Worm (Caenorhabditis elegans) whole organism, L4 larva: ENCODE results near the gene W01A11.7.

Source experiments
- F44E2.7 ChIP-seq: fragments of 200-800 bp; sonication (Bioruptor generic); IDR thresholded peaks from 2 replicates; pipeline ENCODE4 v2.1.2; 2022; ENCODE audit warnings: missing genetic modification characterization, missing compliant biosample characterization
- T26A8.4 ChIP-seq: fragments of 200-800 bp; sonication (Bioruptor generic); IDR thresholded peaks from 2 replicates; pipeline ENCODE4 v1.3.6; 2022; ENCODE audit warnings: missing genetic modification characterization, missing compliant biosample characterization
- Y5F2A.4 ChIP-seq: fragments of 200-800 bp; sonication (Bioruptor generic); optimal IDR thresholded peaks from 2 replicates; lab custom pipeline; 2018; ENCODE audit warnings: mild to moderate bottlenecking, missing genetic modification characterization, missing compliant biosample characterization
- ZK337.2 ChIP-seq: fragments of 200-800 bp; sonication (Bioruptor generic); IDR thresholded peaks from 2 replicates; pipeline ENCODE4 v1.3.6; 2022; ENCODE audit warnings: missing genetic modification reagents, missing genetic modification characterization, missing compliant biosample characterization
- ama-1 ChIP-seq: fragments of 150-350 bp; optimal IDR thresholded peaks from 2 replicates; lab custom pipeline; 2014; ENCODE audit warnings: inconsistent platforms, mixed read lengths
- arid-1 ChIP-seq: fragments of 200-800 bp; sonication (Bioruptor generic); conservative IDR thresholded peaks from 2 replicates; pipeline ENCODE4 v1.3.6; 2022; ENCODE audit warnings: missing genetic modification reagents, missing genetic modification characterization, missing compliant biosample characterization
- attf-4 ChIP-seq: sonication (generic microtip); optimal IDR thresholded peaks from 3 replicates; lab custom pipeline; 2017; ENCODE audit warnings: missing biosample characterization, missing genetic modification characterization
- ceh-62 ChIP-seq: sonication (generic microtip); optimal IDR thresholded peaks from 2 replicates; lab custom pipeline; 2017; ENCODE audit warnings: missing biosample characterization, missing genetic modification characterization
- ceh-82 ChIP-seq: sonication (generic microtip); optimal IDR thresholded peaks from 2 replicates; lab custom pipeline; 2017; ENCODE audit warnings: missing biosample characterization, missing genetic modification characterization
- ctbp-1 ChIP-seq: fragments of 200-800 bp; sonication (Bioruptor generic); IDR thresholded peaks from 2 replicates; pipeline ENCODE4 v1.3.6; 2022; ENCODE audit warnings: missing genetic modification reagents, missing genetic modification characterization, missing compliant biosample characterization
- daf-16 ChIP-seq, 3 experiments: sonication (generic microtip); optimal IDR thresholded peaks; 2 replicates each; lab custom pipeline; 2016 to 2017; ENCODE audit warnings: missing genetic modification characterization in 3 of 3, missing genetic modification reagents in 3 of 3, mild to moderate bottlenecking in 2 of 3, missing compliant biosample characterization in 2 of 3, missing biosample characterization in 1 of 3, moderate library complexity in 1 of 3
- daf-8 ChIP-seq: fragments of 200-800 bp; sonication (Bioruptor generic); IDR thresholded peaks from 2 replicates; pipeline ENCODE4 v1.3.6; 2022; ENCODE audit warnings: missing genetic modification characterization, missing compliant biosample characterization
- dmd-6 ChIP-seq: fragments of 200-800 bp; sonication (Bioruptor generic); IDR thresholded peaks from 2 replicates; pipeline ENCODE4 v1.3.6; 2022; ENCODE audit warnings: missing genetic modification reagents, missing genetic modification characterization, missing compliant biosample characterization
- dmd-9 ChIP-seq: fragments of 200-800 bp; sonication (Bioruptor generic); IDR thresholded peaks from 2 replicates; pipeline ENCODE4 v1.3.6; 2022; ENCODE audit warnings: missing genetic modification reagents, missing genetic modification characterization, missing compliant biosample characterization
- duxl-1 ChIP-seq: sonication (generic microtip); optimal IDR thresholded peaks from 2 replicates; lab custom pipeline; 2016; ENCODE audit warnings: mild to moderate bottlenecking, missing genetic modification characterization, moderate library complexity, missing compliant biosample characterization; ENCODE audit not compliant: poor library complexity
- dve-1 ChIP-seq: sonication (generic microtip); optimal IDR thresholded peaks from 2 replicates; lab custom pipeline; 2017; ENCODE audit warnings: antibody characterized with exemption, mild to moderate bottlenecking, missing genetic modification characterization, missing compliant biosample characterization; ENCODE audit not compliant: insufficient read depth
- egl-43 ChIP-seq: fragments of 200-800 bp; sonication (Bioruptor generic); IDR thresholded peaks from 2 replicates; pipeline ENCODE4 v1.3.6; 2022; ENCODE audit warnings: missing genetic modification reagents, missing genetic modification characterization, missing compliant biosample characterization
- hlh-30 ChIP-seq: sonication (generic microtip); optimal IDR thresholded peaks from 2 replicates; lab custom pipeline; 2017; ENCODE audit warnings: antibody characterized with exemption, mild to moderate bottlenecking, missing genetic modification characterization, missing compliant biosample characterization; ENCODE audit not compliant: insufficient read depth
- jun-1 ChIP-seq: fragments of 150-350 bp; optimal IDR thresholded peaks from 2 replicates; lab custom pipeline; 2014; ENCODE audit warnings: missing biosample characterization, missing genetic modification reagents, missing genetic modification characterization
- lin-1 ChIP-seq: fragments of 200-800 bp; sonication (Bioruptor generic); IDR thresholded peaks from 2 replicates; pipeline ENCODE4 v1.3.6; 2022; ENCODE audit warnings: missing genetic modification reagents, missing genetic modification characterization, missing compliant biosample characterization
- lin-13 ChIP-seq: fragments of 150-350 bp; optimal IDR thresholded peaks from 2 replicates; lab custom pipeline; 2014; ENCODE audit warnings: missing biosample characterization, missing genetic modification reagents, missing genetic modification characterization
- lsy-2 ChIP-seq, 2 experiments: fragments of 150-350 bp in 1 of 2; sonication (generic microtip) in 1 of 2; optimal IDR thresholded peaks; 2 replicates each; lab custom pipeline; 2014 to 2017; ENCODE audit warnings: missing biosample characterization in 2 of 2, missing genetic modification characterization in 2 of 2
- mdl-1 ChIP-seq, 2 experiments: fragments of 150-350 bp in 1 of 2; sonication (generic microtip) in 1 of 2; optimal IDR thresholded peaks; 2 replicates each; lab custom pipeline; 2014 to 2017; ENCODE audit warnings: missing biosample characterization in 2 of 2, missing genetic modification characterization in 2 of 2
- mes-2 ChIP-seq: sonication (generic microtip); optimal IDR thresholded peaks from 2 replicates; lab custom pipeline; 2016; ENCODE audit warnings: missing genotype, mild to moderate bottlenecking, missing genetic modification characterization, missing compliant biosample characterization; ENCODE audit not compliant: poor library complexity, severe bottlenecking
- mxl-3 ChIP-seq: fragments of 200-800 bp; sonication (Bioruptor generic); optimal IDR thresholded peaks from 2 replicates; lab custom pipeline; 2018; ENCODE audit warnings: mild to moderate bottlenecking, missing genetic modification characterization, missing compliant biosample characterization
- nhr-10 ChIP-seq: fragments of 150-350 bp; optimal IDR thresholded peaks from 2 replicates; lab custom pipeline; 2014; ENCODE audit warnings: missing biosample characterization, missing genetic modification characterization
- nhr-11 ChIP-seq: fragments of 150-350 bp; optimal IDR thresholded peaks from 2 replicates; lab custom pipeline; 2014; ENCODE audit warnings: missing biosample characterization, missing genetic modification characterization
- nhr-76 ChIP-seq: fragments of 150-350 bp; optimal IDR thresholded peaks from 2 replicates; lab custom pipeline; 2014; ENCODE audit warnings: missing biosample characterization, missing genetic modification characterization
- saeg-2 ChIP-seq: fragments of 200-800 bp; sonication (Bioruptor generic); IDR thresholded peaks from 2 replicates; pipeline ENCODE4 v1.3.6; 2022; ENCODE audit warnings: missing genetic modification reagents, missing genetic modification characterization, missing compliant biosample characterization
- sdz-12 ChIP-seq: fragments of 200-800 bp; sonication (Bioruptor generic); optimal IDR thresholded peaks from 2 replicates; lab custom pipeline; 2018; ENCODE audit warnings: mild to moderate bottlenecking, missing genetic modification characterization, missing compliant biosample characterization
- set-16 ChIP-seq: fragments of 200-800 bp; sonication (Bioruptor generic); IDR thresholded peaks from 2 replicates; pipeline ENCODE4 v1.3.6; 2022; ENCODE audit warnings: missing genetic modification reagents, missing genetic modification characterization, missing compliant biosample characterization
- unc-62 ChIP-seq, 3 experiments: fragments of 150-350 bp in 1 of 3; sonication (generic microtip); optimal IDR thresholded peaks in 2 of 3; peaks in 1 of 3; 1 replicate in 1 of 3; 2 replicates in 2 of 3; lab custom pipeline; 2014 to 2017; ENCODE audit warnings: missing biosample characterization in 3 of 3, missing genetic modification characterization in 3 of 3, missing genetic modification reagents in 3 of 3, missing genotype in 1 of 3
- zip-11 ChIP-seq: fragments of 200-800 bp; sonication (Bioruptor generic); IDR thresholded peaks from 2 replicates; pipeline ENCODE4 v1.3.6; 2022; ENCODE audit warnings: missing genetic modification characterization, missing compliant biosample characterization
- zip-2 ChIP-seq: fragments of 150-350 bp; optimal IDR thresholded peaks from 2 replicates; lab custom pipeline; 2014; ENCODE audit warnings: missing biosample characterization, missing genetic modification characterization
- ztf-11 ChIP-seq: fragments of 150-350 bp; optimal IDR thresholded peaks from 2 replicates; lab custom pipeline; 2014; ENCODE audit warnings: missing biosample characterization, missing genetic modification characterization
- ztf-7 ChIP-seq: fragments of 150-350 bp; optimal IDR thresholded peaks from 2 replicates; lab custom pipeline; 2014; ENCODE audit warnings: missing biosample characterization, missing genetic modification characterization

The W01A11.7 gene

ce11 chrV:6513356-6513755 lies 8.2 kb upstream of the W01A11.7 start (continued):
- TF ChIP-seq ztf-7 (tag; lab: Kevin White, UChicago) (no peak), hlh-30 (tag; lab: Kevin White, UChicago) (no peak), F44E2.7 (GFP tag; lab: Robert Waterston, UW) (no peak), lin-13 (GFP tag; lab: Kevin White, UChicago) (no peak), sdz-12 (no peak), dve-1 (tag; lab: Kevin White, UChicago) (no peak), Y5F2A.4 (no peak), dmd-9 (no peak), ceh-82 (tag; lab: Kevin White, UChicago) (no peak), egl-43 (GFP tag; lab: Robert Waterston, UW) (no peak), ZK337.2 (GFP tag; lab: Robert Waterston, UW) (no peak), daf-16 (GFP tag; optimal IDR thresholded peaks at IDR 0.05; lab: Kevin White, UChicago) (no peak), daf-16 (tag; optimal IDR thresholded peaks at IDR 0.05; lab: Kevin White, UChicago) (no peak), ceh-62 (tag; lab: Kevin White, UChicago) (no peak), set-16 (GFP tag; lab: Robert Waterston, UW) (0 out of 2 replicates have a peak, but pooled peaks have one; percentile 8), T26A8.4 (GFP tag; lab: Robert Waterston, UW) (no peak), arid-1 (GFP tag; lab: Robert Waterston, UW) (no peak), mdl-1 (tag; optimal IDR thresholded peaks at IDR 0.05; lab: Kevin White, UChicago) (no peak), ama-1 (lab: Kevin White, UChicago) (no peak), nhr-11 (tag; lab: Kevin White, UChicago) (no peak), lin-1 (no peak)

ce11 chrV:6511121-6511520 lies 5.9 kb upstream of the W01A11.7 start, which contains the start of gene ubh-1:
Gene ubh-1, minus strand, starts transcription at chrV:6511409.
- TF ChIP-seq zip-2 (tag; lab: Kevin White, UChicago): no peak
- TF ChIP-seq mes-2 (tag; lab: Kevin White, UChicago): peak; percentile 25
- TF ChIP-seq T26A8.4 (GFP tag; lab: Robert Waterston, UW): peak; percentile 46
- no peak for TF ChIP-seq zip-11 (GFP tag; lab: Robert Waterston, UW)
- TF ChIP-seq duxl-1: no peak
- TF ChIP-seq nhr-10 (tag; lab: Kevin White, UChicago): no peak
- TF ChIP-seq unc-62 (GFP tag; optimal IDR thresholded peaks at IDR 0.05 in 1 of 2; lab: Kevin White, UChicago): peak in 1 of 2 experiments; percentile 96
- TF ChIP-seq unc-62 (tag; optimal IDR thresholded peaks at IDR 0.05; lab: Kevin White, UChicago): no peak

ce11 chrV:6510622-6511021 lies 5.4 kb upstream of the W01A11.7 start:
- TF ChIP-seq ceh-62 (tag; lab: Kevin White, UChicago): no peak
- peak in 1 of 2 experiments; percentile 44 for TF ChIP-seq lsy-2 (tag; optimal IDR thresholded peaks at IDR 0.05; lab: Kevin White, UChicago)

ce11 chrV:6509717-6510116 lies 4.5 kb upstream of the W01A11.7 start, which contains the start of gene ubh-2:
Gene ubh-2, minus strand, starts transcription at chrV:6509817.
- TF ChIP-seq attf-4 (no peak), ctbp-1 (GFP tag; lab: Robert Waterston, UW) (no peak), daf-8 (GFP tag; lab: Robert Waterston, UW) (no peak), mxl-3 (GFP tag; lab: Kevin White, UChicago) (no peak), T26A8.4 (GFP tag; lab: Robert Waterston, UW) (no peak), nhr-10 (tag; lab: Kevin White, UChicago) (no peak), mdl-1 (tag; optimal IDR thresholded peaks at IDR 0.05; lab: Kevin White, UChicago) (no peak), ztf-11 (no peak), jun-1 (no peak), nhr-76 (no peak), dmd-6 (GFP tag; lab: Robert Waterston, UW) (no peak), saeg-2 (GFP tag; lab: Robert Waterston, UW) (no peak)
